Worm (Caenorhabditis elegans) whole organism, early embryonic: ENCODE results near the gene C17B7.4.

Source experiments
- B0310.2 ChIP-seq: sonication (generic microtip); optimal IDR thresholded peaks from 2 replicates; lab custom pipeline; 2016; ENCODE audit warnings: mild to moderate bottlenecking, missing genetic modification characterization, missing compliant biosample characterization
- F13C5.2 ChIP-seq: sonication (generic microtip); optimal IDR thresholded peaks from 2 replicates; lab custom pipeline; 2017; ENCODE audit warnings: mild to moderate bottlenecking, missing genetic modification characterization, inconsistent platforms, missing compliant biosample characterization
- aly-1 ChIP-seq: sonication (generic microtip); optimal IDR thresholded peaks from 2 replicates; lab custom pipeline; 2016; ENCODE audit warnings: missing genetic modification characterization, missing compliant biosample characterization
- ama-1 ChIP-seq: fragments of 150-350 bp; optimal IDR thresholded peaks from 2 replicates; lab custom pipeline; 2014
- ceh-13 ChIP-seq: fragments of 200-800 bp; sonication (Bioruptor generic); optimal IDR thresholded peaks from 2 replicates; lab custom pipeline; 2018; ENCODE audit warnings: mild to moderate bottlenecking, missing genetic modification characterization, missing compliant biosample characterization
- ceh-36 ChIP-seq: sonication (generic microtip); optimal IDR thresholded peaks from 2 replicates; lab custom pipeline; 2016; ENCODE audit warnings: missing genetic modification characterization, inconsistent platforms, missing compliant biosample characterization
- ets-7 ChIP-seq: sonication (generic microtip); optimal IDR thresholded peaks from 2 replicates; lab custom pipeline; 2016; ENCODE audit warnings: missing genotype, missing genetic modification characterization, missing compliant biosample characterization
- flt-1 ChIP-seq: fragments of 200-800 bp; sonication (Bioruptor generic); IDR thresholded peaks from 2 replicates; pipeline ENCODE4 v1.3.6; 2022; ENCODE audit warnings: missing genetic modification characterization, missing compliant biosample characterization
- hmbx-1 ChIP-seq: sonication (generic microtip); optimal IDR thresholded peaks from 2 replicates; lab custom pipeline; 2016; ENCODE audit warnings: mild to moderate bottlenecking, missing genetic modification characterization, missing compliant biosample characterization
- hmg-4 ChIP-seq: fragments of 200-800 bp; sonication (Bioruptor generic); optimal IDR thresholded peaks from 2 replicates; lab custom pipeline; 2018; ENCODE audit warnings: mild to moderate bottlenecking, missing genetic modification characterization, missing compliant biosample characterization
- hnd-1 ChIP-seq: sonication (generic microtip); optimal IDR thresholded peaks from 2 replicates; lab custom pipeline; 2016; ENCODE audit warnings: missing genetic modification characterization, missing compliant biosample characterization
- pes-1 ChIP-seq: fragments of 200-800 bp; sonication (Bioruptor generic); IDR thresholded peaks from 2 replicates; pipeline ENCODE4 v1.3.6; 2022; ENCODE audit warnings: missing genetic modification reagents, missing genetic modification characterization, missing compliant biosample characterization
- scrt-1 ChIP-seq: fragments of 200-800 bp; sonication (Bioruptor generic); IDR thresholded peaks from 2 replicates; pipeline ENCODE4 v1.3.6; 2022; ENCODE audit warnings: missing genetic modification characterization, missing compliant biosample characterization
- sea-1 ChIP-seq: fragments of 200-800 bp; sonication (Bioruptor generic); conservative IDR thresholded peaks from 2 replicates; pipeline ENCODE4 v1.3.6; 2022; ENCODE audit warnings: missing genetic modification characterization, missing compliant biosample characterization
- tbx-11 ChIP-seq: fragments of 200-800 bp; sonication (Bioruptor generic); IDR thresholded peaks from 2 replicates; pipeline ENCODE4 v1.3.6; 2022; ENCODE audit warnings: missing genetic modification characterization, missing compliant biosample characterization
- tbx-37 ChIP-seq: fragments of 200-800 bp; sonication (Bioruptor generic); conservative IDR thresholded peaks from 2 replicates; pipeline ENCODE4 v1.3.6; 2022; ENCODE audit warnings: missing genetic modification reagents, missing genetic modification characterization, missing compliant biosample characterization
- tra-4 ChIP-seq: sonication (generic microtip); optimal IDR thresholded peaks from 2 replicates; lab custom pipeline; 2017; ENCODE audit warnings: missing genetic modification characterization, missing compliant biosample characterization

Gene C17B7.4

DNA sequence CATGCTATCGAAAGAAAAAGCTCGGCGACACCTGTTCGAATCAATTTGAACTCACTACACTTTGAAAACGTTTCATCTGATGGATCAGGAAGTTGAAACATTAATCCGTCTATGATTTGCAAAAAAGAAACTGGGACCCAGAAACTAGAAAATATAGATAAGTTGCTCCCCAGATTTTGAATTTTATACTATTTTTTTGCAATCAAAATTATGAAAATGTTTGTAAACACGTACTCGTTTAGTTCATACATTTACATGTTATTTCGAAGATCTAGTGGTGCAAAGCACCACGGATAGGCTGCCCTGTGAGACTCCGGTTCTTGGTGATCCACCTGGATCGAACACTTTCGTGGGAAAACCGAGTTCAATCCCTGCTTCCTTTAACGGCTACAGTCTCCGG, 2.8 kb downstream of the C17B7.4 start, which contains the start of gene C17B7.10:
Gene C17B7.10 (minus strand): TSS at position 101 of the 400 bp plus-strand sequence.
- no peak for TF ChIP-seq scrt-1 (GFP tag; lab: Robert Waterston, UW)
- no peak for TF ChIP-seq sea-1 (GFP tag; lab: Robert Waterston, UW)
- no peak for TF ChIP-seq hnd-1 (tag; lab: Kevin White, UChicago)
- TF ChIP-seq ets-7 (tag; lab: Kevin White, UChicago), result no peak
- no peak for TF ChIP-seq F13C5.2
- no peak for TF ChIP-seq hmg-4 (GFP tag; lab: Kevin White, UChicago)

DNA sequence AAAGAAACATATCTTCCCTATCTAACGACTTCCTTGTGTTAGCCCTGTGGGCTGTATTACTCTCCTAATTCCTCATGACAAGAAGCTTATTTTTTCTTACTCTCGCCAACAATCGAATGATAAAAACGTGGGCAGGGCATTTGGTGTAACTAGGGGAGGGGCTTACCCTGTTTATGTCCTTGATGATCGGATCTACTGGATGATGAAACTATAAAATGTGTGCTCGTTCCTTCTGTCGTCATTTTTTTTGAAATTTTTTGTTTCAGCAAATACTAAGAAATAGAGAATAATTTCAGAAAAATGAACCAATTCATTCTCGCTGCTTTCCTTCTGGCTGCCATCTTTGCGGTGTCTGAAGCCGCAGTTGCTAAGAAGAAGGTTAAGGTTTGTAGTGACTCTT, 3.4 kb downstream of the C17B7.4 start, which contains the start of gene C17B7.3:
Gene C17B7.3 (plus strand): TSS at position 301 of the 400 bp plus-strand sequence.
- TF ChIP-seq hmbx-1 (tag; lab: Kevin White, UChicago) (no peak), ceh-13 (no peak), flt-1 (no peak), aly-1 (tag; lab: Kevin White, UChicago) (no peak), sea-1 (GFP tag; lab: Robert Waterston, UW) (no peak), tbx-11 (GFP tag; lab: Robert Waterston, UW) (no peak)

DNA sequence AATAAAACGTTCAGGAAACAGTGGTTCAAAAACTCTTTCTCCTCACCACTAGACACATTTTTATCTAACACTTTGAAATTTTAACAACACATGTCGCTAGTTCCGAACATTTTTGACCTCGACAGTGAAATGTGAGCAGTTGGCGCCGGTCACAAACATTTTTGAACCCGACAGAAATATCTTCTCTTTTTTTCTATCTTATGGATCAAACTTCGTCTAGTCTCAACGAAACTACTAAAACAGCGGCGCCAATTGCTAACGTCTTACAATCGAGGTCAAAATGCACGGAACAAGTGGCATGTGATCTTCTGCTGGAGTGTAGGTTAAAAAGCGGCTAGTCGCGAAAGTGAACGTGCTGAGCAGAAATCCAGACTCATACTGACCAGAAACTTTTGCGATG, 4.9 kb downstream of the C17B7.4 start:
- TF ChIP-seq ama-1 (lab: Kevin White, UChicago) (no peak), ceh-36 (tag; lab: Kevin White, UChicago) (no peak), tra-4 (tag; lab: Kevin White, UChicago) (no peak), pes-1 (GFP tag; lab: Robert Waterston, UW) (no peak), tbx-37 (GFP tag; lab: Robert Waterston, UW) (no peak), flt-1 (no peak), F13C5.2 (no peak), ceh-13 (no peak), hmg-4 (GFP tag; lab: Kevin White, UChicago) (no peak), tbx-11 (GFP tag; lab: Robert Waterston, UW) (no peak), B0310.2 (tag; lab: Kevin White, UChicago) (no peak), hnd-1 (tag; lab: Kevin White, UChicago) (no peak), aly-1 (tag; lab: Kevin White, UChicago) (no peak), sea-1 (GFP tag; lab: Robert Waterston, UW) (no peak), ets-7 (tag; lab: Kevin White, UChicago) (no peak), hmbx-1 (tag; lab: Kevin White, UChicago) (no peak), scrt-1 (GFP tag; lab: Robert Waterston, UW) (no peak)

DNA sequence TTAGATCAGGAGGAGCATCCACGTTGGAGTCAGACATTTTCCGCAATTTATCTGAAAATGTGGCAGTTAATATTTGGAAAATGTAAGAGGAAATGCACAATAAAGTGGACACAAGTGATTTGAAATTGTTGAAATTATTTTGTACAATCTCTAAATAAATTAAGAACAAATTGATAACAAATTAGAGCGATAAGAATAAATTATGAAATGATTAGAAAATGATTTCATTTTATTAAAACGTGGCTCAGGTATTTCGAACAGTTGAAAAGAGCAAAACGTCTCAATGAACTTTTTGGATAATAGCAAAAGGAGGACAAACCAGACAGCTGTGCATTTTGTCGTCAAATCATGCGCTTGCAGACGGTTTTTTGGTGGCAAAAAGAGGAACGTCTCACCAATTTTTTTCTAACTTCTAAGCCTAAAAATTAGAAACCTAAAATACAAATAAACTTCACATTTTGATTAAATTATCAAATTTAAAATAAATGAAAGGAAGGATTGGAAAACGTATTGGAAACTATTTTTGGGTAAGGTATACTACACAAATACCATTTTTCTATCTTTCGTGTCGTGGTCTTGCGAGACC, 7.4 kb downstream of the C17B7.4 start, which contains the start of gene fbxa-65:
Gene fbxa-65 (minus strand): TSS at position 51 of the 586 bp plus-strand sequence.
- TF ChIP-seq ceh-13 (no peak), hmg-4 (GFP tag; lab: Kevin White, UChicago) (no peak), flt-1 (no peak), hnd-1 (tag; lab: Kevin White, UChicago) (no peak), ama-1 (lab: Kevin White, UChicago) (no peak), tbx-37 (GFP tag; lab: Robert Waterston, UW) (no peak), F13C5.2 (no peak), aly-1 (tag; lab: Kevin White, UChicago) (no peak), tbx-11 (GFP tag; lab: Robert Waterston, UW) (no peak), tra-4 (tag; lab: Kevin White, UChicago) (no peak), sea-1 (GFP tag; lab: Robert Waterston, UW) (no peak), hmbx-1 (tag; lab: Kevin White, UChicago) (no peak), ceh-36 (tag; lab: Kevin White, UChicago) (no peak), B0310.2 (tag; lab: Kevin White, UChicago) (no peak), ets-7 (tag; lab: Kevin White, UChicago) (no peak), scrt-1 (GFP tag; lab: Robert Waterston, UW) (no peak), pes-1 (GFP tag; lab: Robert Waterston, UW) (no peak)

DNA sequence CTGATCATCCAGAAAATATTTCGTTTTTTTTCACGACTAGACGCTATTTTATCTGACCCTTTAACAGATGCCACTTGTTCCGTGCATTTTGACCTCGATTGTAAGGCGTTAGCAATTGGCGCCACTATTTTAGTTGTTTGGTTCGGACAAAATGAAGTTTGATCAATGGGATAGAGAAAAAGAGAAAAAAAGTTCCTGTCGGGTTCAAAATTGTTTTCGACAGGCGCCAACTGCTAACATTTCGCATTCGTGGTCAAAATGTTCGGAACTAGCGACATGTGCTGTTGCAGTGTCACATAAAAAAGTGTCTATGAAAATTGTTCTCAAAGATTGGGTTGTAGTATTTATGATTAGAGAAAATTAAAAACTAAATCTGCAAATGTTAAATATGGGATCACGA, 8.4 kb downstream of the C17B7.4 start:
- no peak for TF ChIP-seq flt-1
- no peak for TF ChIP-seq scrt-1 (GFP tag; lab: Robert Waterston, UW)
- TF ChIP-seq ceh-36 (tag; lab: Kevin White, UChicago), result no peak
- no peak for TF ChIP-seq pes-1 (GFP tag; lab: Robert Waterston, UW)
- TF ChIP-seq ets-7 (tag; lab: Kevin White, UChicago), result no peak
- no peak for TF ChIP-seq F13C5.2
- no peak for TF ChIP-seq tbx-11 (GFP tag; lab: Robert Waterston, UW)
- TF ChIP-seq tbx-37 (GFP tag; lab: Robert Waterston, UW), result no peak
- TF ChIP-seq aly-1 (tag; lab: Kevin White, UChicago), result no peak
- TF ChIP-seq B0310.2 (tag; lab: Kevin White, UChicago), result no peak
- no peak for TF ChIP-seq ceh-13
- TF ChIP-seq tra-4 (tag; lab: Kevin White, UChicago), result no peak
- no peak for TF ChIP-seq hmbx-1 (tag; lab: Kevin White, UChicago)
- no peak for TF ChIP-seq ama-1 (lab: Kevin White, UChicago)
- no peak for TF ChIP-seq hnd-1 (tag; lab: Kevin White, UChicago)
- no peak for TF ChIP-seq sea-1 (GFP tag; lab: Robert Waterston, UW)

DNA sequence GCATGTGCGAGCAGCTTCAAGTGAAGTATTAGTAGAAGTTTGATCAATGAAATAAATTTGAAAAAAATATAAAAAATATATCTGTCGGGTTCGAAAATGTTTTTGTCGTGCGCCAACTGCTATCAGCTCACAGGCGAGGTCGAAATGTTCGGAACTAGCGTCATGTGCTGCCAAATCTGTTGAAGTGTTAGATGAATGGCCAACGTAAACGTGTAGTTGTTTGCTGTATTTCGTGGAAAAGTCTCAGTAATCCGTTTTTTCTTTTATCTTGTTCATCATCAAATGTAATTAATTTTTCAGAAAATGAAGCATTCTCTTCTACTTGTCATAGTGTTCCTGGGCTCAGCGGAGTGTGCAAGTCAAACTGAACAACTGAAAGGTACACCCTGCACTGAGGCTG, 10.8 kb downstream of the C17B7.4 start, which contains the start of gene C17B7.15:
Gene C17B7.15 (plus strand): TSS at position 301 of the 400 bp plus-strand sequence.
- TF ChIP-seq ceh-13 (no peak), ets-7 (tag; lab: Kevin White, UChicago) (no peak), hmbx-1 (tag; lab: Kevin White, UChicago) (no peak)

DNA sequence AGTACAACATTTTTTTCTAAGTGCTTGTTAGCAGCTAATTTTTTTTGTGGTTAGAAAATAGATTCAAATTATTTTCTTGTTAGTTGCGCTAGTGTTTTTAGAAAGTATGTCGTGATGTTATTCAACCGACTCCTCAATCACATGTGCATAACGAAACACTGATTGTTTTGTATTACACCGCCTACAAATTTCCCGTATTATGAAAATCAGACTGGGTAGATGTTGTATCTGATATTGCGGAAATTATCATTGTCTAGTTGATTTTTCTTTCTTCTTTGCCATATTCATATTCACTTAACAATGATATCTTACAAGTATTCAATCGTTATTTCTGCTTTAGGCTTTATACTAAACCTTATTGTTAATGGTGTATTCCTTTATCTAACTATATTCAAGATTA, 12.2 kb downstream of the C17B7.4 start, which contains the start of gene str-63:
Gene str-63 (plus strand): TSS at position 301 of the 400 bp plus-strand sequence.
- TF ChIP-seq tbx-11 (GFP tag; lab: Robert Waterston, UW) (no peak), aly-1 (tag; lab: Kevin White, UChicago) (no peak), tra-4 (tag; lab: Kevin White, UChicago) (no peak), ama-1 (lab: Kevin White, UChicago) (no peak), ets-7 (tag; lab: Kevin White, UChicago) (no peak), pes-1 (GFP tag; lab: Robert Waterston, UW) (no peak), F13C5.2 (no peak), hnd-1 (tag; lab: Kevin White, UChicago) (no peak), flt-1 (no peak), ceh-36 (tag; lab: Kevin White, UChicago) (no peak)
